Worm (Caenorhabditis elegans) whole organism, L1 larva: ENCODE measurements around the gene srh-229.

Experiments
- ama-1 ChIP-seq: fragments of 150-350 bp; optimal IDR thresholded peaks from 2 replicates; lab custom pipeline; 2014
- hlh-4 ChIP-seq: sonication (generic microtip); optimal IDR thresholded peaks from 2 replicates; lab custom pipeline; 2016; ENCODE audit warnings: mild to moderate bottlenecking, missing genetic modification characterization, missing compliant biosample characterization
- nhr-12 ChIP-seq: sonication (generic microtip); optimal IDR thresholded peaks from 2 replicates; lab custom pipeline; 2017; ENCODE audit warnings: missing biosample characterization, missing genetic modification characterization

DNA sequence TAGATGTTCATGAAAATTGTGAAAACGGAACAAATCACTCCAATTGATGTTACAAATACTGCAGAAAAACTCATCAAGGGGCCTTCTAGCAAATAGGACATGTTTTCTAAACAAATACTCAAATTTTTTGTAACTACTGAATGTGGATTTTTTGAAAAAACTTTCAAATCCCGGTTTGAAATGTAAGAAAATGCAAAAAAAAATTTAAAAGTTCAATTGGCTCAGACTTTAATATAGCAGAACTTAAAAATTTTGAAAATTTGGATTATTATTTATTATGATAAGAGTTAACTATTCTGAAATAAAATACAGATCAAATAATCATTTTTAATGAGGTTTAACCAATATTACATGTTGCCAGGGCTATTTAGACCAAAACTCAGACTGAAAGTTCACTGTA lies 13.8 kb downstream of the srh-229 start, which contains the start of gene srbc-9:
- TF ChIP-seq hlh-4 (no peak), nhr-12 (no peak), ama-1 (lab: Kevin White, UChicago) (no peak)
